Worm (Caenorhabditis elegans) whole organism, early embryonic: ENCODE results near the gene srz-72.

Source experiments
- ama-1 ChIP-seq: fragments of 150-350 bp; optimal IDR thresholded peaks from 2 replicates; lab custom pipeline; 2014
- hnd-1 ChIP-seq: sonication (generic microtip); optimal IDR thresholded peaks from 2 replicates; lab custom pipeline; 2016; ENCODE audit warnings: missing genetic modification characterization, missing compliant biosample characterization

The srz-72 gene

DNA sequence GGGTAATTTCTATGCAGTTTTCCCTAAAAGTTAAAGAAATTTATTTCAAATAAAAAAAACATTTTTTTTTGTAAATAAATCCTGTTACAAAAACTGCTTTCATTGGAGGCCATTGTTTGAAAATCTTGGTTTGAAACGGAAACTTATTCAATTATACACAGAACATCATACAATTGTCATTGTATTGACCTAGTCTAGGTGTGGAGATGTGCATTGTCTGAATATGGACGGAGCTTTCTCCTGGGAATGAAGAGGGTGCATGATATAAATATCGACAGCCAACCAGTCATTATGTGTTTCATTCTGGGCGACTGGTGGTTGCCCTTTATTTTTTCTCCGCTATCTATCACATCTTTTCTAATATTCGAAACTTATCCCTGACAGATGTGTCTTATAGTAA lies 47.6 kb downstream of the srz-72 start, which contains the start of gene C35D6.3:
Gene C35D6.3, plus strand, starts transcription at position 301 of the 400 bp plus-strand sequence.
- no peak for TF ChIP-seq ama-1
- TF ChIP-seq hnd-1 (tag; lab: Kevin White, UChicago): no peak
